Fruit fly (Drosophila melanogaster): ENCODE data around the gene CG14367.
A peak's percentile ranks its signal among the peaks of the same experiment; 100 is the strongest.

CG14367 gene

dm6 chr3R:13647734-13648541, 45.9 kb upstream of the CG14367 start:
- TF ChIP-seq CG32121 (GFP tag; IDR thresholded peaks at IDR 0.05) (no peak), CG8159 (tag; optimal IDR thresholded peaks at IDR 0.05) (no peak), CG4496 (GFP tag; IDR thresholded peaks at IDR 0.05) (peak; percentile 23; the same call in 1 of the 3 replicates), fd96Ca (GFP tag; IDR thresholded peaks at IDR 0.05) (0 out of 3 replicates have a peak, but pooled peaks have one; percentile 46), EcR (GFP tag; optimal IDR thresholded peaks at IDR 0.05) (peak; percentile 94)

- no peak for TF ChIP-seq CG13204 (GFP tag; optimal IDR thresholded peaks at IDR 0.05)
Observed at dm6 chr3R:13656294-13656693, 37.6 kb upstream of the CG14367 start, which contains the start of gene Rbp4. TSS of gene Rbp4 (minus strand) at chr3R:13656394.

- TF ChIP-seq CG32121 (GFP tag; IDR thresholded peaks at IDR 0.05) (0 out of 2 replicates have a peak, but pooled peaks have one; percentile 18), CG12605 (GFP tag; IDR thresholded peaks at IDR 0.05) (peak; percentile 5; the same call in 1 of the 2 replicates), rn (GFP tag; IDR thresholded peaks at IDR 0.05) (no peak), gl (tag; optimal IDR thresholded peaks at IDR 0.05) (peak; percentile 45), EcR (GFP tag; optimal IDR thresholded peaks at IDR 0.05) (peak; percentile 81), Pif1A (GFP tag; optimal IDR thresholded peaks at IDR 0.05) (no peak), CG4496 (GFP tag; IDR thresholded peaks at IDR 0.05) (peak; percentile 61), CG10348 (GFP tag; IDR thresholded peaks at IDR 0.05) (no peak), fd96Ca (GFP tag; IDR thresholded peaks at IDR 0.05) (peak; percentile 38; the same call in 1 of the 3 replicates), Ets98B (GFP tag; IDR thresholded peaks at IDR 0.05) (no peak), CG8301 (tag; optimal IDR thresholded peaks at IDR 0.05) (no peak), CG15710 (tag; optimal IDR thresholded peaks at IDR 0.05) (peak; percentile 23), CG34367 (tag; optimal IDR thresholded peaks at IDR 0.05) (no peak)
Observed at dm6 chr3R:13659865-13660738, 33.8 kb upstream of the CG14367 start, which contains the start of gene Hrb87F. TSS of gene Hrb87F (minus strand) at chr3R:13660531.

- TF ChIP-seq Pif1A (GFP tag; optimal IDR thresholded peaks at IDR 0.05): peak; percentile 44
- peak; percentile 23 for TF ChIP-seq EcR (GFP tag; optimal IDR thresholded peaks at IDR 0.05)
- no peak for TF ChIP-seq D1 (tag; optimal IDR thresholded peaks at IDR 0.05)
- no peak for TF ChIP-seq CG10348 (GFP tag; IDR thresholded peaks at IDR 0.05)
- no peak for TF ChIP-seq CG17806 (tag; optimal IDR thresholded peaks at IDR 0.05)
- TF ChIP-seq gl (tag; optimal IDR thresholded peaks at IDR 0.05): peak; percentile 48
- TF ChIP-seq CG15710 (tag; optimal IDR thresholded peaks at IDR 0.05): peak; percentile 18
- 0 out of 2 replicates have a peak, but pooled peaks have one; percentile 33 for TF ChIP-seq CG12605 (GFP tag; IDR thresholded peaks at IDR 0.05)
- no peak for TF ChIP-seq CG13204 (GFP tag; optimal IDR thresholded peaks at IDR 0.05)
- TF ChIP-seq CG32121 (GFP tag; IDR thresholded peaks at IDR 0.05): peak; percentile 30; the same call in 1 of the 2 replicates
- no peak for TF ChIP-seq CG9948 (tag; optimal IDR thresholded peaks at IDR 0.05)
- TF ChIP-seq Pif1B (GFP tag; optimal IDR thresholded peaks at IDR 0.05): peak; percentile 54
- TF ChIP-seq Snoo (tag; optimal IDR thresholded peaks at IDR 0.05): peak; percentile 73
- TF ChIP-seq fd96Ca (GFP tag; IDR thresholded peaks at IDR 0.05): peak; percentile 30; the same call in 1 of the 3 replicates
- peak; percentile 60; the same call in 1 of the 3 replicates for TF ChIP-seq CG4496 (GFP tag; IDR thresholded peaks at IDR 0.05)
- TF ChIP-seq rn (GFP tag; IDR thresholded peaks at IDR 0.05): no peak
- TF ChIP-seq CG8301 (tag; optimal IDR thresholded peaks at IDR 0.05): peak; percentile 44
- TF ChIP-seq CG8159 (tag; optimal IDR thresholded peaks at IDR 0.05): no peak
- TF ChIP-seq Ets98B (GFP tag; IDR thresholded peaks at IDR 0.05): peak; percentile 43
- no peak for TF ChIP-seq CG14655 (GFP tag; optimal IDR thresholded peaks at IDR 0.05)
- peak; percentile 31 for TF ChIP-seq CG34367 (tag; optimal IDR thresholded peaks at IDR 0.05)
Observed at dm6 chr3R:13660924-13661659, 32.8 kb upstream of the CG14367 start, which contains the start of gene B52. TSS of gene B52 (plus strand) at chr3R:13661311.

dm6 chr3R:13662149-13662548, 31.7 kb upstream of the CG14367 start:
- TF ChIP-seq CG10348 (GFP tag; IDR thresholded peaks at IDR 0.05): no peak
- no peak for TF ChIP-seq CG13204 (GFP tag; optimal IDR thresholded peaks at IDR 0.05)
- TF ChIP-seq CG4496 (GFP tag; IDR thresholded peaks at IDR 0.05): no peak

- no peak for TF ChIP-seq CG8159 (tag; optimal IDR thresholded peaks at IDR 0.05)
Observed at dm6 chr3R:13665992-13666391, 27.9 kb upstream of the CG14367 start.

Data from whole organism, pupa.